Fruit fly (Drosophila melanogaster) whole organism, embryonic: ENCODE results near the gene CG18301.

Source experiments
- Abd-B ChIP-seq: fragments of 200-800 bp; sonication (Bioruptor generic); optimal IDR thresholded peaks from 2 replicates; lab custom pipeline; 2018; ENCODE audit warnings: missing biosample characterization, mild to moderate bottlenecking, missing genetic modification characterization, moderate library complexity
- CG10267 ChIP-seq: fragments of 200-800 bp; sonication (Bioruptor generic); optimal IDR thresholded peaks from 2 replicates; lab custom pipeline; 2018; ENCODE audit warnings: missing biosample characterization, mild to moderate bottlenecking, missing genetic modification characterization, moderate library complexity
- CG10462 ChIP-seq: fragments of 200-800 bp; sonication (Bioruptor generic); optimal IDR thresholded peaks from 2 replicates; lab custom pipeline; 2016; ENCODE audit warnings: missing biosample characterization, missing genetic modification characterization
- CG11695 ChIP-seq: fragments of 200-800 bp; sonication (Bioruptor generic); IDR thresholded peaks from 3 replicates; pipeline ENCODE4 v1.3.6; 2022; ENCODE audit warnings: missing biosample characterization, missing genetic modification characterization
- CG14050 ChIP-seq: fragments of 200-800 bp; sonication (Bioruptor generic); IDR thresholded peaks from 3 replicates; pipeline ENCODE4 v1.3.6; 2022; ENCODE audit warnings: missing biosample characterization, missing genetic modification characterization
- CG18619 ChIP-seq: fragments of 200-800 bp; sonication (Bioruptor generic); optimal IDR thresholded peaks from 3 replicates; lab custom pipeline; 2017; ENCODE audit warnings: missing biosample characterization, mild to moderate bottlenecking, missing genetic modification characterization
- CG2712 ChIP-seq: fragments of 200-800 bp; optimal IDR thresholded peaks from 3 replicates; lab custom pipeline; 2019; ENCODE audit warnings: missing biosample characterization, mild to moderate bottlenecking, missing genetic modification characterization, moderate library complexity
- CG32772 ChIP-seq: fragments of 200-800 bp; sonication (Bioruptor generic); IDR thresholded peaks from 2 replicates; pipeline ENCODE4 v1.3.6; 2022; ENCODE audit warnings: missing biosample characterization, missing genetic modification characterization
- CG34224 ChIP-seq: fragments of 200-800 bp; sonication (Bioruptor generic); IDR thresholded peaks from 3 replicates; pipeline ENCODE4 v1.3.6; 2022; ENCODE audit warnings: missing biosample characterization, missing genetic modification characterization; ENCODE audit not compliant: partially characterized antibody
- CG3995 ChIP-seq: fragments of 200-800 bp; sonication (Bioruptor generic); optimal IDR thresholded peaks from 3 replicates; lab custom pipeline; 2016; ENCODE audit warnings: missing biosample characterization, missing genetic modification characterization
- CG4282 ChIP-seq: fragments of 200-800 bp; sonication (Bioruptor generic); optimal IDR thresholded peaks from 2 replicates; lab custom pipeline; 2016; ENCODE audit warnings: missing biosample characterization, missing genetic modification characterization
- CG43689 ChIP-seq: fragments of 200-800 bp; sonication (Bioruptor generic); IDR thresholded peaks from 2 replicates; pipeline ENCODE4 v1.3.6; 2022; ENCODE audit warnings: missing biosample characterization, missing genetic modification characterization
- CG4404 ChIP-seq: fragments of 200-800 bp; sonication (Bioruptor generic); IDR thresholded peaks from 2 replicates; pipeline ENCODE4 v1.3.6; 2022; ENCODE audit warnings: missing biosample characterization, missing genetic modification characterization
- CG6689 ChIP-seq: fragments of 200-800 bp; sonication (Bioruptor generic); IDR thresholded peaks from 2 replicates; pipeline ENCODE4 v1.3.6; 2022; ENCODE audit warnings: missing biosample characterization, missing genetic modification characterization
- CG6765 ChIP-seq: fragments of 200-800 bp; sonication (Bioruptor generic); optimal IDR thresholded peaks from 3 replicates; lab custom pipeline; 2017; ENCODE audit warnings: missing biosample characterization, mild to moderate bottlenecking, missing genetic modification characterization
- CG7786 ChIP-seq: fragments of 200-800 bp; sonication (Bioruptor generic); optimal IDR thresholded peaks from 2 replicates; lab custom pipeline; 2016; ENCODE audit warnings: missing biosample characterization, missing genetic modification characterization
- Ets65A ChIP-seq: fragments of 200-800 bp; sonication (Bioruptor generic); peaks from one replicate; lab custom pipeline; 2016; ENCODE audit warnings: missing biosample characterization, missing genetic modification characterization
- Gug ChIP-seq: fragments of 200-800 bp; sonication (Bioruptor generic); IDR thresholded peaks from 4 replicates; pipeline ENCODE4 v1.3.6; 2022; ENCODE audit warnings: missing biosample characterization, missing genetic modification characterization
- HLH3B ChIP-seq: fragments of 200-800 bp; sonication (Bioruptor generic); IDR thresholded peaks from 2 replicates; pipeline ENCODE4 v1.3.6; 2022; ENCODE audit warnings: missing biosample characterization, missing genetic modification characterization
- HLHmδ ChIP-seq: fragments of 200-800 bp; sonication (Bioruptor generic); optimal IDR thresholded peaks from 2 replicates; lab custom pipeline; 2018; ENCODE audit warnings: missing biosample characterization, mild to moderate bottlenecking, missing genetic modification characterization, moderate library complexity
- Hey ChIP-seq: fragments of 200-800 bp; sonication (Bioruptor generic); optimal IDR thresholded peaks from 3 replicates; lab custom pipeline; 2018; ENCODE audit warnings: missing biosample characterization, mild to moderate bottlenecking, missing genetic modification characterization
- HmgZ ChIP-seq: fragments of 200-800 bp; sonication (Bioruptor generic); optimal IDR thresholded peaks from 2 replicates; lab custom pipeline; 2018; ENCODE audit warnings: missing biosample characterization, mild to moderate bottlenecking, missing genetic modification characterization
- Max ChIP-seq: fragments of 200-800 bp; sonication (Bioruptor generic); optimal IDR thresholded peaks from 2 replicates; lab custom pipeline; 2016; ENCODE audit warnings: missing biosample characterization, mild to moderate bottlenecking, missing genetic modification characterization
- Med ChIP-seq: fragments of 200-800 bp; sonication (Bioruptor generic); peaks from one replicate; lab custom pipeline; 2016; ENCODE audit warnings: missing biosample characterization, missing genetic modification characterization, mild to moderate bottlenecking, inconsistent platforms, moderate library complexity
- Poxn ChIP-seq: fragments of 200-800 bp; sonication (Bioruptor generic); IDR thresholded peaks from 2 replicates; pipeline ENCODE4 v1.3.6; 2022; ENCODE audit warnings: missing biosample characterization, missing genetic modification characterization
- Rx ChIP-seq: fragments of 200-800 bp; sonication (Bioruptor generic); IDR thresholded peaks from 2 replicates; pipeline ENCODE4 v1.3.6; 2022; ENCODE audit warnings: missing biosample characterization, missing genetic modification characterization
- Vsx1 ChIP-seq: fragments of 200-800 bp; sonication (Bioruptor generic); optimal IDR thresholded peaks from 2 replicates; lab custom pipeline; 2017; ENCODE audit warnings: missing biosample characterization, mild to moderate bottlenecking, missing genetic modification characterization, missing genetic modification reagents
- ara ChIP-seq: fragments of 200-800 bp; sonication (Bioruptor generic); IDR thresholded peaks from 2 replicates; pipeline ENCODE4 v1.3.6; 2022; ENCODE audit warnings: missing biosample characterization, missing genetic modification characterization
- cg ChIP-seq: fragments of 200-800 bp; sonication (Bioruptor generic); optimal IDR thresholded peaks from 3 replicates; lab custom pipeline; 2019; ENCODE audit warnings: missing biosample characterization, mild to moderate bottlenecking, missing genetic modification characterization, moderate library complexity
- chinmo ChIP-seq: fragments of 200-800 bp; sonication (Bioruptor generic); IDR thresholded peaks from 4 replicates; pipeline ENCODE4 v1.3.6; 2022; ENCODE audit warnings: missing biosample characterization, missing genetic modification characterization; ENCODE audit not compliant: partially characterized antibody
- ci ChIP-seq: fragments of 200-800 bp; sonication (Bioruptor generic); IDR thresholded peaks from 3 replicates; pipeline ENCODE4 v1.3.6; 2022; ENCODE audit warnings: missing biosample characterization, missing genetic modification characterization
- crol ChIP-seq: fragments of 200-800 bp; sonication (Bioruptor generic); IDR thresholded peaks from 2 replicates; pipeline ENCODE4 v1.3.6; 2022; ENCODE audit warnings: missing biosample characterization, missing genetic modification characterization
- exex ChIP-seq: fragments of 200-800 bp; sonication (Bioruptor generic); optimal IDR thresholded peaks from 4 replicates; lab custom pipeline; 2018; ENCODE audit warnings: missing biosample characterization, mild to moderate bottlenecking, missing genetic modification characterization, moderate library complexity
- ftz-f1 ChIP-seq: fragments of 200-800 bp; sonication (Bioruptor generic); optimal IDR thresholded peaks from 2 replicates; lab custom pipeline; 2016; ENCODE audit warnings: missing biosample characterization, missing genetic modification characterization
- gcm ChIP-seq: fragments of 200-800 bp; sonication (Bioruptor generic); optimal IDR thresholded peaks from 2 replicates; lab custom pipeline; 2019; ENCODE audit warnings: missing biosample characterization, mild to moderate bottlenecking, missing genetic modification characterization, moderate library complexity
- gro ChIP-seq: fragments of 200-800 bp; sonication (Bioruptor generic); optimal IDR thresholded peaks from 2 replicates; lab custom pipeline; 2016; ENCODE audit warnings: missing biosample characterization, missing genetic modification characterization
- hbn ChIP-seq: fragments of 200-800 bp; sonication (Bioruptor generic); IDR thresholded peaks from 2 replicates; pipeline ENCODE4 v1.3.6; 2022; ENCODE audit warnings: missing biosample characterization, missing genetic modification characterization; ENCODE audit not compliant: partially characterized antibody
- kay ChIP-seq: fragments of 200-800 bp; sonication (Bioruptor generic); optimal IDR thresholded peaks from 2 replicates; lab custom pipeline; 2016; ENCODE audit warnings: missing biosample characterization, missing genetic modification characterization
- kni ChIP-seq: fragments of 200-800 bp; sonication (Bioruptor generic); optimal IDR thresholded peaks from 3 replicates; lab custom pipeline; 2017; ENCODE audit warnings: mild to moderate bottlenecking, missing biosample characterization, missing genetic modification reagents, missing genetic modification characterization
- lab ChIP-seq: fragments of 200-800 bp; sonication (Bioruptor generic); optimal IDR thresholded peaks from 3 replicates; lab custom pipeline; 2017; ENCODE audit warnings: missing biosample characterization, missing genetic modification characterization, mild to moderate bottlenecking, moderate library complexity, missing genetic modification reagents
- luna ChIP-seq: fragments of 200-800 bp; sonication (Bioruptor generic); optimal IDR thresholded peaks from 2 replicates; lab custom pipeline; 2016; ENCODE audit warnings: missing biosample characterization, missing genetic modification characterization
- mirr ChIP-seq: fragments of 200-800 bp; sonication (Bioruptor generic); optimal IDR thresholded peaks from 3 replicates; lab custom pipeline; 2018; ENCODE audit warnings: missing biosample characterization, mild to moderate bottlenecking, missing genetic modification characterization
- mld ChIP-seq: fragments of 200-800 bp; sonication (Bioruptor generic); IDR thresholded peaks from 3 replicates; pipeline ENCODE4 v1.3.6; 2022; ENCODE audit warnings: missing biosample characterization, missing genetic modification characterization; ENCODE audit not compliant: partially characterized antibody
- nerfin-1 ChIP-seq: fragments of 200-800 bp; sonication (Bioruptor generic); optimal IDR thresholded peaks from 3 replicates; lab custom pipeline; 2019; ENCODE audit warnings: missing biosample characterization, mild to moderate bottlenecking, missing genetic modification characterization, moderate library complexity
- pb ChIP-seq: fragments of 200-800 bp; sonication (Bioruptor generic); optimal IDR thresholded peaks from 3 replicates; lab custom pipeline; 2016; ENCODE audit warnings: missing biosample characterization, missing genetic modification characterization
- sens ChIP-seq: fragments of 200-800 bp; sonication (Bioruptor generic); peaks from one replicate; lab custom pipeline; 2016; ENCODE audit warnings: missing biosample characterization, missing genetic modification characterization
- twi ChIP-seq: fragments of 200-800 bp; optimal IDR thresholded peaks from 2 replicates; lab custom pipeline; 2019; ENCODE audit warnings: missing biosample characterization, mild to moderate bottlenecking, missing genetic modification characterization, moderate library complexity
- tx ChIP-seq: fragments of 200-800 bp; sonication (Bioruptor generic); optimal IDR thresholded peaks from 2 replicates; lab custom pipeline; 2016; ENCODE audit warnings: missing biosample characterization, missing genetic modification characterization
- vnd ChIP-seq: fragments of 200-800 bp; sonication (Bioruptor generic); IDR thresholded peaks from 3 replicates; pipeline ENCODE4 v1.3.6; 2022; ENCODE audit warnings: missing biosample characterization, missing genetic modification characterization; ENCODE audit not compliant: partially characterized antibody
- zen2 ChIP-seq: fragments of 200-800 bp; sonication (Bioruptor generic); IDR thresholded peaks from 3 replicates; pipeline ENCODE4 v1.3.6; 2022; ENCODE audit warnings: missing biosample characterization, missing genetic modification characterization; ENCODE audit not compliant: partially characterized antibody

CG18301 gene

DNA sequence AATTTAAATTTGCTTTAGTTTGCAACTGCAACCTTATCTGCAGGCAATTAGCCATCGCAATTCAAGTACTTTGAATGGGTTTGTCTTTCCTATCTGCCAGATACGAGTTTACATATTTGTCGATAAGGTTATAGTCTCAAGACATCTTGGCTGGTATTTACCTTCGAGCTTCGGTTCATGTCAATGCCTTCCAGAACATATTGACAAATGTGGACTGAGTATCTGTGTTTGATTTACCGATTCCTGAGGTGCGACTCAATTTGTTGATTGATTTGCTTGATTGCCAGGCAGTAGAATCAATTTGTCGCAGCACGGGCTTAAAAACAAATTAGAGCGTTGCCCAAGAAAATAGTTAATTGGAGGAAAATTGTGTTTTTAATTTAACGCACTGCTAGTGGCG lies 21.2 kb downstream of the CG18301 start (continued):
- TF ChIP-seq HmgZ: peak; percentile 30
- TF ChIP-seq mld (GFP tag; lab: Robert Waterston, UW): no peak
- no peak for TF ChIP-seq CG4282 (GFP tag; lab: Kevin White, UChicago)
- TF ChIP-seq, all 482 proteins: peak for 136

DNA sequence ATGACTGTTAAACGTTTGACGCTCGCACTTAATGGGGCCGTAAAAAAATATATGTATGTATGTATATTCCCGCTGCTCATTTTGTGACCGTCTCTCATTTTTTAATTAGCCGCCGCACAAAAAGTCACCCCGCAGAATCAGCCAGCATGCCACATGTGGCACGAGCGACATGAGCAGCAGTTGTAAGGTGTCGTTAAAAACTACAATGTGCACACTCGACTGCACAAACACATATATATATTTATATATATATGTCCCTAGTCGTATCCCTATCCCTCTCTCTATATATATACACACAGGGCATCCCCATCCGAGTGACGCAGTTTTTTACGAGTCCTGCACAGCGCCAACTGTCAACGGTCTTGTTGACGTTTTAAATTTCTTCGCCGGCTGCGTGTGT lies 22.1 kb downstream of the CG18301 start:
- TF ChIP-seq CG4404 (GFP tag; lab: Robert Waterston, UW) (no peak), CG7786 (no peak), CG34224 (GFP tag; lab: Robert Waterston, UW) (no peak), Gug (GFP tag; lab: Robert Waterston, UW) (no peak), CG6765 (GFP tag; lab: Kevin White, UChicago) (no peak), CG14050 (GFP tag; lab: Robert Waterston, UW) (no peak), gro (no peak), lab (no peak), nerfin-1 (tag; lab: Kevin White, UChicago) (no peak), Abd-B (GFP tag; lab: Kevin White, UChicago) (peak; percentile 20), hbn (GFP tag; lab: Robert Waterston, UW) (no peak), HLHmδ (GFP tag; lab: Kevin White, UChicago) (peak; percentile 15), ftz-f1 (GFP tag; lab: Kevin White, UChicago) (no peak), CG43689 (no peak), CG10267 (tag; lab: Kevin White, UChicago) (no peak), kay (GFP tag; lab: Kevin White, UChicago) (no peak), CG3995 (no peak), tx (no peak), Ets65A (GFP tag; lab: Kevin White, UChicago) (no peak), CG32772 (GFP tag; lab: Robert Waterston, UW) (no peak), cg (no peak), chinmo (GFP tag; lab: Robert Waterston, UW) (0 out of 4 replicates have a peak, but pooled peaks have one; percentile 17), Poxn (GFP tag; lab: Robert Waterston, UW) (no peak), gcm (peak; percentile 6), twi (tag; lab: Kevin White, UChicago) (peak; percentile 76), Vsx1 (GFP tag; lab: Kevin White, UChicago) (peak; percentile 5), CG6689 (GFP tag; lab: Robert Waterston, UW) (peak; percentile 49; the same call in 1 of the 2 replicates), ara (no peak), CG11695 (GFP tag; lab: Robert Waterston, UW) (no peak), CG2712 (no peak), CG18619 (GFP tag; lab: Kevin White, UChicago) (no peak), CG10462 (no peak), Max (GFP tag; lab: Kevin White, UChicago) (no peak), HLH3B (GFP tag; lab: Robert Waterston, UW) (no peak), sens (GFP tag; lab: Kevin White, UChicago) (peak; percentile 37), zen2 (GFP tag; lab: Robert Waterston, UW) (no peak)

DNA sequence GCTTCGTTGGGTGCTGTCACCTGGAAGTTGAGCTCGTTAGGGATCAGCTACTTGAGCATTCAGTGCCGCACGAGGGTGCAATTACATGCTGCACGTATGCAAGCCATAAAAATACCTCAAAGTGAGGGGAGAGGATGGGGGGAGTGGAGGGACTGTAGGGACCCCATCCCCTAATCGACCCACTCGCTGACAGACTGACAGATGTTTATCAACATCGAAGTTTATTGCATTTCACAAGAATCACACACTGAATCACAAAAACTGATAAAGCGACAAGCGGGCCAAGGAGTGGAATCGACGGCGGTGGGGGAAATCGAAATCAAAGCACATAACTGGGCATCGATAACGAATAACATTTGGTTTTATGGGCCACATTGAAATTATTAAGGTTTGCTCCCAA lies 23.1 kb downstream of the CG18301 start:
- TF ChIP-seq sens (GFP tag; lab: Kevin White, UChicago) (no peak), exex (tag; lab: Kevin White, UChicago) (peak; percentile 61), Rx (GFP tag; lab: Robert Waterston, UW) (no peak), vnd (GFP tag; lab: Robert Waterston, UW) (0 out of 3 replicates have a peak, but pooled peaks have one; percentile 29), Med (GFP tag; lab: Kevin White, UChicago) (peak; percentile 55), kni (GFP tag; lab: Kevin White, UChicago) (peak; percentile 42), luna (GFP tag; lab: Kevin White, UChicago) (no peak), pb (no peak), crol (GFP tag; lab: Robert Waterston, UW) (peak; percentile 86), ci (GFP tag; lab: Robert Waterston, UW) (0 out of 3 replicates have a peak, but pooled peaks have one; percentile 36), mirr (peak; percentile 7), gcm (no peak), lab (peak; percentile 42), Hey (tag; lab: Kevin White, UChicago) (peak; percentile 32), Abd-B (GFP tag; lab: Kevin White, UChicago) (peak; percentile 41)
